Worm (Caenorhabditis elegans) whole organism, early embryonic: Measurements from ENCODE around the gene srh-52.
A peak's percentile ranks its signal among the peaks of the same experiment; 100 is the strongest.

Source experiments
- B0310.2 ChIP-seq: sonication (generic microtip); optimal IDR thresholded peaks from 2 replicates; lab custom pipeline; 2016; ENCODE audit warnings: mild to moderate bottlenecking, missing genetic modification characterization, missing compliant biosample characterization
- F13C5.2 ChIP-seq: sonication (generic microtip); optimal IDR thresholded peaks from 2 replicates; lab custom pipeline; 2017; ENCODE audit warnings: mild to moderate bottlenecking, missing genetic modification characterization, inconsistent platforms, missing compliant biosample characterization
- aly-1 ChIP-seq: sonication (generic microtip); optimal IDR thresholded peaks from 2 replicates; lab custom pipeline; 2016; ENCODE audit warnings: missing genetic modification characterization, missing compliant biosample characterization
- ama-1 ChIP-seq: fragments of 150-350 bp; optimal IDR thresholded peaks from 2 replicates; lab custom pipeline; 2014
- ceh-13 ChIP-seq: fragments of 200-800 bp; sonication (Bioruptor generic); optimal IDR thresholded peaks from 2 replicates; lab custom pipeline; 2018; ENCODE audit warnings: mild to moderate bottlenecking, missing genetic modification characterization, missing compliant biosample characterization
- ceh-36 ChIP-seq: sonication (generic microtip); optimal IDR thresholded peaks from 2 replicates; lab custom pipeline; 2016; ENCODE audit warnings: missing genetic modification characterization, inconsistent platforms, missing compliant biosample characterization
- ets-7 ChIP-seq: sonication (generic microtip); optimal IDR thresholded peaks from 2 replicates; lab custom pipeline; 2016; ENCODE audit warnings: missing genotype, missing genetic modification characterization, missing compliant biosample characterization
- flt-1 ChIP-seq: fragments of 200-800 bp; sonication (Bioruptor generic); IDR thresholded peaks from 2 replicates; pipeline ENCODE4 v1.3.6; 2022; ENCODE audit warnings: missing genetic modification characterization, missing compliant biosample characterization
- hmbx-1 ChIP-seq: sonication (generic microtip); optimal IDR thresholded peaks from 2 replicates; lab custom pipeline; 2016; ENCODE audit warnings: mild to moderate bottlenecking, missing genetic modification characterization, missing compliant biosample characterization
- hmg-4 ChIP-seq: fragments of 200-800 bp; sonication (Bioruptor generic); optimal IDR thresholded peaks from 2 replicates; lab custom pipeline; 2018; ENCODE audit warnings: mild to moderate bottlenecking, missing genetic modification characterization, missing compliant biosample characterization
- hnd-1 ChIP-seq: sonication (generic microtip); optimal IDR thresholded peaks from 2 replicates; lab custom pipeline; 2016; ENCODE audit warnings: missing genetic modification characterization, missing compliant biosample characterization
- pes-1 ChIP-seq: fragments of 200-800 bp; sonication (Bioruptor generic); IDR thresholded peaks from 2 replicates; pipeline ENCODE4 v1.3.6; 2022; ENCODE audit warnings: missing genetic modification reagents, missing genetic modification characterization, missing compliant biosample characterization
- scrt-1 ChIP-seq: fragments of 200-800 bp; sonication (Bioruptor generic); IDR thresholded peaks from 2 replicates; pipeline ENCODE4 v1.3.6; 2022; ENCODE audit warnings: missing genetic modification characterization, missing compliant biosample characterization
- sea-1 ChIP-seq: fragments of 200-800 bp; sonication (Bioruptor generic); conservative IDR thresholded peaks from 2 replicates; pipeline ENCODE4 v1.3.6; 2022; ENCODE audit warnings: missing genetic modification characterization, missing compliant biosample characterization
- tbx-11 ChIP-seq: fragments of 200-800 bp; sonication (Bioruptor generic); IDR thresholded peaks from 2 replicates; pipeline ENCODE4 v1.3.6; 2022; ENCODE audit warnings: missing genetic modification characterization, missing compliant biosample characterization
- tbx-37 ChIP-seq: fragments of 200-800 bp; sonication (Bioruptor generic); conservative IDR thresholded peaks from 2 replicates; pipeline ENCODE4 v1.3.6; 2022; ENCODE audit warnings: missing genetic modification reagents, missing genetic modification characterization, missing compliant biosample characterization
- tra-4 ChIP-seq: sonication (generic microtip); optimal IDR thresholded peaks from 2 replicates; lab custom pipeline; 2017; ENCODE audit warnings: missing genetic modification characterization, missing compliant biosample characterization

Gene srh-52

ce11 chrV:15406928-15407327 lies 30.8 kb upstream of the srh-52 start, which contains the start of gene srh-257:
Gene srh-257 (plus strand): TSS chrV:15407228.
- TF ChIP-seq pes-1 (no peak), ceh-36 (no peak), tra-4 (tag; lab: Kevin White, UChicago) (no peak), aly-1 (tag; lab: Kevin White, UChicago) (no peak), sea-1 (GFP tag; lab: Robert Waterston, UW) (no peak), F13C5.2 (tag; lab: Kevin White, UChicago) (no peak), tbx-11 (GFP tag; lab: Robert Waterston, UW) (no peak)

ce11 chrV:15404859-15405258 lies 28.7 kb upstream of the srh-52 start, which contains the start of gene srh-258:
Gene srh-258 (plus strand): TSS chrV:15405159.
- TF ChIP-seq aly-1 (tag; lab: Kevin White, UChicago): no peak
- no peak for TF ChIP-seq B0310.2 (tag; lab: Kevin White, UChicago)
- TF ChIP-seq tbx-11 (GFP tag; lab: Robert Waterston, UW): no peak
- no peak for TF ChIP-seq hmbx-1

- TF ChIP-seq tbx-37 (no peak), ceh-36 (no peak), hnd-1 (tag; lab: Kevin White, UChicago) (no peak), ets-7 (no peak), tra-4 (tag; lab: Kevin White, UChicago) (no peak), sea-1 (GFP tag; lab: Robert Waterston, UW) (no peak)
Observed at ce11 chrV:15401856-15402314, 25.8 kb upstream of the srh-52 start, which contains the start of gene fbxa-135. Gene fbxa-135 (plus strand): TSS chrV:15402264.

ce11 chrV:15399691-15400377 lies 23.7 kb upstream of the srh-52 start, which contains the start of the genes T06E6.15 and sri-7:
Gene T06E6.15 (minus strand): TSS chrV:15399791.
Gene sri-7 (plus strand): TSS chrV:15400327.
- TF ChIP-seq tbx-11 (GFP tag; lab: Robert Waterston, UW): no peak
- TF ChIP-seq scrt-1: no peak
- no peak for TF ChIP-seq hnd-1 (tag; lab: Kevin White, UChicago)
- TF ChIP-seq ceh-36: no peak
- no peak for TF ChIP-seq hmbx-1

ce11 chrV:15398728-15399127 lies 22.6 kb upstream of the srh-52 start, which contains the start of gene fbxa-199:
Gene fbxa-199 (minus strand): TSS chrV:15398828.
- TF ChIP-seq ets-7 (no peak), B0310.2 (tag; lab: Kevin White, UChicago) (no peak), tbx-11 (GFP tag; lab: Robert Waterston, UW) (no peak), aly-1 (tag; lab: Kevin White, UChicago) (no peak), scrt-1 (no peak), flt-1 (GFP tag; lab: Robert Waterston, UW) (no peak), hnd-1 (tag; lab: Kevin White, UChicago) (no peak), F13C5.2 (tag; lab: Kevin White, UChicago) (no peak), pes-1 (no peak), ceh-36 (no peak)

DNA sequence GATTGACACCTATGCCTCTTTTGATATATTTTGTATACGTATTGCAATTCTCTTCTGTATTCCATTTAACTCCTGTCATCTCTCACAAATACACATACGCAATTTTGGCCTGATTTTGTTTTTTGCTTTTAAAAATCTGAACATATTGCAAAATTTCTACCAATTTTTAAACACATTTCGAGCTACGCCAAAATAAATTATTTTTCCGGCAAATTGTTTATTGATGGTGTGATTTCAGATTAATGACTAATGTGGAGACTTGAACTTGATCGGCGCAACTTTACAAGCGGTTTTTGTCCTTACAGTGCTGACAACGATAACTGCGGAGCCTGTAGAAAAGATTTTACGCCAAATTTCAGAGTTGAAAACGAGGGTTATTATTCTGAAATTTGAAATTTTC lies 21.0 kb upstream of the srh-52 start:
- no peak for TF ChIP-seq ceh-13 (GFP tag; lab: Kevin White, UChicago)

- TF ChIP-seq hmg-4 (no peak), aly-1 (tag; lab: Kevin White, UChicago) (no peak), ets-7 (no peak), pes-1 (0 out of 2 replicates have a peak, but pooled peaks have one; percentile 37), hmbx-1 (no peak)
Observed at ce11 chrV:15395347-15395746, 19.2 kb upstream of the srh-52 start, which contains the start of gene cyb-3. Gene cyb-3 (plus strand): TSS chrV:15395696.

DNA sequence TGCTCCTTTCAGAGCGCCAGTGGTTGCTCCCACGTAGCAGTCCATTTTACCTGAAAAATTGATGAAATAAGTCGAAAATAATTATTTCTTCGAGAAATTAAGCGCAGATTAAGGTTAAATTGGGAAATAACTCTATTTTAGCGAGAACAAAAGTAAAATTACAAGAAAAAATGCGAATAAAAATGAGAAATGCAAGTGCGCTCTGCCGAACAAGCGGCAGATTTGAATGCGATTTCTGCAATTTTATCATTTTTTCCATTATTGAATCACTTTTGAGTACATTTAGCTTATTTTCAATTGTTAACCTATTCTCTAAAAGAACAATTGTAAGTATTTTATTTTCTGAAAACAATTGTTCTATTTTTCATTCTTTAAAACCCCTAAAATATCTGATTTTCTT lies 18.8 kb upstream of the srh-52 start, which contains the start of gene T06E6.1:
Gene T06E6.1 (minus strand): TSS at position 56 of the 400 bp plus-strand sequence.
- no peak for TF ChIP-seq sea-1 (GFP tag; lab: Robert Waterston, UW)
- no peak for TF ChIP-seq tbx-11 (GFP tag; lab: Robert Waterston, UW)
- no peak for TF ChIP-seq flt-1 (GFP tag; lab: Robert Waterston, UW)
- no peak for TF ChIP-seq ceh-36
- no peak for TF ChIP-seq pes-1
- no peak for TF ChIP-seq tbx-37
- no peak for TF ChIP-seq hmbx-1
- no peak for TF ChIP-seq ama-1
- no peak for TF ChIP-seq tra-4 (tag; lab: Kevin White, UChicago)

DNA sequence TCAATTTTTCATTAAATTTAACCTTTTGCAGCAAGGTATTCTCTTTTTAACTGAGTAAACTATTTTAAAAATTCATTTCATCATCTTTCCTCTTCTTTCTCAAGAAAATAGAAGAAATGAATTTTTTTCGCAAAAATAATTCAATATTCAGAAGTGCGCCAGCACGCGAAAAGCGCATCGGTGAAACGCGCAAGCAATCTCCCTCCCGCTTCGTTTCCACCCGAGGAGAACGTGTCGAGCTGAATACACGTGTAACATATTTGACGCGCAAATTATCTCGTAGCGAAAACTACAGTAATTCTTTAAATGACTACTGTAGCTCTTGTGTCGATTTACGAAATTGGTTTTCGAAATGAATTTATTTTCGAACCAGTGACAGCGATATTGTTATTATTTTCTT lies 15.9 kb upstream of the srh-52 start:
- TF ChIP-seq B0310.2 (tag; lab: Kevin White, UChicago) (no peak), ceh-13 (GFP tag; lab: Kevin White, UChicago) (no peak), sea-1 (GFP tag; lab: Robert Waterston, UW) (no peak), pes-1 (no peak), scrt-1 (no peak), hnd-1 (tag; lab: Kevin White, UChicago) (no peak), tbx-37 (no peak), hmbx-1 (no peak), hmg-4 (no peak), ama-1 (no peak), ceh-36 (no peak), F13C5.2 (tag; lab: Kevin White, UChicago) (no peak)
